Worm (Caenorhabditis elegans) whole organism, early embryonic: Measurements from ENCODE around the gene str-33.

Experiments used
- B0310.2 ChIP-seq: sonication (generic microtip); optimal IDR thresholded peaks from 2 replicates; lab custom pipeline; 2016; ENCODE audit warnings: mild to moderate bottlenecking, missing genetic modification characterization, missing compliant biosample characterization
- ceh-13 ChIP-seq: fragments of 200-800 bp; sonication (Bioruptor generic); optimal IDR thresholded peaks from 2 replicates; lab custom pipeline; 2018; ENCODE audit warnings: mild to moderate bottlenecking, missing genetic modification characterization, missing compliant biosample characterization
- hmbx-1 ChIP-seq: sonication (generic microtip); optimal IDR thresholded peaks from 2 replicates; lab custom pipeline; 2016; ENCODE audit warnings: mild to moderate bottlenecking, missing genetic modification characterization, missing compliant biosample characterization
- tbx-11 ChIP-seq: fragments of 200-800 bp; sonication (Bioruptor generic); IDR thresholded peaks from 2 replicates; pipeline ENCODE4 v1.3.6; 2022; ENCODE audit warnings: missing genetic modification characterization, missing compliant biosample characterization

DNA sequence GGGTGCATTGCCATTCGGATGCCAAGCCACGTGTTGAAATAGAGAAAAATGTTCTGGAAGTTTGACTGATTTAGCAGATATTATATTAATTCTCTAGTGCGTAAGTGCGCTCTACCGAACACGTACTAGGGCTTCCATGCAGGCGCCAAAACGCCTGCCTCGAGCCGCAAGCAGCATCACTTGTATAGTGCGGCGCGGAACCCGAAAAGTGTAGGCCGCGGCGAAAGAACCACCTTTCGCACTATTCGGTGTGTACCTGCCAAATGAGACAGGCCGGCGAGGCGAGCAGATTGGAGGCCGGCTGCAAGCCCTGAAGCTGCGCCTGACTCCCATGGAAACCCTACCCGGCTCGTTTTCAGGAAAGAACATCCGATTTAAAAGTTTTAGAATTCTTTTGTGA lies 11.3 kb downstream of the str-33 start:
- TF ChIP-seq hmbx-1 (tag; lab: Kevin White, UChicago), result no peak
- TF ChIP-seq B0310.2 (tag; lab: Kevin White, UChicago), result no peak
- no peak for TF ChIP-seq ceh-13 (GFP tag; lab: Kevin White, UChicago)
- no peak for TF ChIP-seq tbx-11 (GFP tag; lab: Robert Waterston, UW)
